Worm (Caenorhabditis elegans): ENCODE data around the gene T12A7.10.

T12A7.10 gene

ce11 chrIV:11760700-11761459 lies 6.0 kb upstream of the T12A7.10 start, which contains the start of gene T12A7.2:
TSS of gene T12A7.2 (minus strand) at chrIV:11761111.
- TF ChIP-seq med-1 (GFP tag; optimal IDR thresholded peaks at IDR 0.05; ENCODE audit: insufficient read depth) (no peak), ztf-29 (GFP tag; IDR thresholded peaks at IDR 0.05) (no peak), ref-1 (GFP tag; conservative IDR thresholded peaks at IDR 0.05) (no peak)

- no peak for TF ChIP-seq flt-1 (GFP tag; IDR thresholded peaks at IDR 0.05)
- TF ChIP-seq ref-1 (GFP tag; conservative IDR thresholded peaks at IDR 0.05) = no peak
- TF ChIP-seq ztf-29 (GFP tag; IDR thresholded peaks at IDR 0.05) = no peak
- no peak for TF ChIP-seq T22C8.4 (GFP tag; IDR thresholded peaks at IDR 0.05)
- no peak for TF ChIP-seq ztf-23 (GFP tag; IDR thresholded peaks at IDR 0.05)
- no peak for TF ChIP-seq klf-2 (GFP tag; conservative IDR thresholded peaks at IDR 0.05)
- TF ChIP-seq cog-1 (tag; optimal IDR thresholded peaks at IDR 0.05) = no peak
Measured at ce11 chrIV:11759852-11760251, 4.9 kb upstream of the T12A7.10 start.

- TF ChIP-seq flt-1 (GFP tag; IDR thresholded peaks at IDR 0.05) = no peak
- no peak for TF ChIP-seq klf-2 (GFP tag; conservative IDR thresholded peaks at IDR 0.05)
- no peak for TF ChIP-seq T22C8.4 (GFP tag; IDR thresholded peaks at IDR 0.05)
- no peak for TF ChIP-seq med-1 (GFP tag; optimal IDR thresholded peaks at IDR 0.05; ENCODE audit: insufficient read depth)
Measured at ce11 chrIV:11755907-11756306, 1.0 kb upstream of the T12A7.10 start, which contains the start of gene T12A7.9. TSS of gene T12A7.9 (minus strand) at chrIV:11756007.

ce11 chrIV:11754328-11754727 lies 575 bp downstream of the T12A7.10 start, which contains the start of gene scl-18:
TSS of gene scl-18 (minus strand) at chrIV:11754428.
- TF ChIP-seq ztf-29 (GFP tag; IDR thresholded peaks at IDR 0.05) (no peak), med-1 (GFP tag; optimal IDR thresholded peaks at IDR 0.05; ENCODE audit: insufficient read depth) (no peak), cog-1 (tag; optimal IDR thresholded peaks at IDR 0.05) (no peak)

ce11 chrIV:11748852-11749251 lies 6.1 kb downstream of the T12A7.10 start, which contains the start of gene T12A7.6:
TSS of gene T12A7.6 (plus strand) at chrIV:11749220.
- no peak for TF ChIP-seq klf-2 (GFP tag; conservative IDR thresholded peaks at IDR 0.05)
- TF ChIP-seq cog-1 (tag; optimal IDR thresholded peaks at IDR 0.05) = no peak
- TF ChIP-seq T22C8.4 (GFP tag; IDR thresholded peaks at IDR 0.05) = no peak
- no peak for TF ChIP-seq ztf-29 (GFP tag; IDR thresholded peaks at IDR 0.05)
- no peak for TF ChIP-seq ref-1 (GFP tag; conservative IDR thresholded peaks at IDR 0.05)
- TF ChIP-seq tab-1 (GFP tag; IDR thresholded peaks at IDR 0.05) = no peak
- no peak for TF ChIP-seq med-1 (GFP tag; optimal IDR thresholded peaks at IDR 0.05; ENCODE audit: insufficient read depth)
- TF ChIP-seq flt-1 (GFP tag; IDR thresholded peaks at IDR 0.05) = no peak
- no peak for TF ChIP-seq ztf-23 (GFP tag; IDR thresholded peaks at IDR 0.05)

ce11 chrIV:11745340-11745739 lies 9.6 kb downstream of the T12A7.10 start, which contains the start of gene gem-4:
TSS of gene gem-4 (plus strand) at chrIV:11745640.
- TF ChIP-seq ref-1 (GFP tag; conservative IDR thresholded peaks at IDR 0.05) = no peak
- no peak for TF ChIP-seq ztf-29 (GFP tag; IDR thresholded peaks at IDR 0.05)
- TF ChIP-seq cog-1 (tag; optimal IDR thresholded peaks at IDR 0.05) = no peak
- TF ChIP-seq tab-1 (GFP tag; IDR thresholded peaks at IDR 0.05) = no peak
- no peak for TF ChIP-seq med-1 (GFP tag; optimal IDR thresholded peaks at IDR 0.05; ENCODE audit: insufficient read depth)
- TF ChIP-seq ztf-23 (GFP tag; IDR thresholded peaks at IDR 0.05) = no peak
- no peak for TF ChIP-seq T22C8.4 (GFP tag; IDR thresholded peaks at IDR 0.05)
- TF ChIP-seq klf-2 (GFP tag; conservative IDR thresholded peaks at IDR 0.05) = no peak
- TF ChIP-seq flt-1 (GFP tag; IDR thresholded peaks at IDR 0.05) = no peak

ce11 chrIV:11744287-11744686 lies 10.6 kb downstream of the T12A7.10 start:
- no peak for TF ChIP-seq T22C8.4 (GFP tag; IDR thresholded peaks at IDR 0.05)
- TF ChIP-seq ref-1 (GFP tag; conservative IDR thresholded peaks at IDR 0.05) = no peak
- no peak for TF ChIP-seq cog-1 (tag; optimal IDR thresholded peaks at IDR 0.05)
- TF ChIP-seq med-1 (GFP tag; optimal IDR thresholded peaks at IDR 0.05; ENCODE audit: insufficient read depth) = no peak
- no peak for TF ChIP-seq tab-1 (GFP tag; IDR thresholded peaks at IDR 0.05)
- TF ChIP-seq flt-1 (GFP tag; IDR thresholded peaks at IDR 0.05) = no peak
- no peak for TF ChIP-seq ztf-23 (GFP tag; IDR thresholded peaks at IDR 0.05)
- TF ChIP-seq klf-2 (GFP tag; conservative IDR thresholded peaks at IDR 0.05) = no peak
- TF ChIP-seq ztf-29 (GFP tag; IDR thresholded peaks at IDR 0.05) = no peak

ce11 chrIV:11743813-11744212 lies 11.1 kb downstream of the T12A7.10 start:
- TF ChIP-seq cog-1 (tag; optimal IDR thresholded peaks at IDR 0.05) = no peak
- no peak for TF ChIP-seq klf-2 (GFP tag; conservative IDR thresholded peaks at IDR 0.05)
- TF ChIP-seq ztf-29 (GFP tag; IDR thresholded peaks at IDR 0.05) = no peak
- TF ChIP-seq ztf-23 (GFP tag; IDR thresholded peaks at IDR 0.05) = no peak
- TF ChIP-seq T22C8.4 (GFP tag; IDR thresholded peaks at IDR 0.05) = no peak
- TF ChIP-seq med-1 (GFP tag; optimal IDR thresholded peaks at IDR 0.05; ENCODE audit: insufficient read depth) = no peak
- no peak for TF ChIP-seq flt-1 (GFP tag; IDR thresholded peaks at IDR 0.05)
- no peak for TF ChIP-seq tab-1 (GFP tag; IDR thresholded peaks at IDR 0.05)
- TF ChIP-seq ref-1 (GFP tag; conservative IDR thresholded peaks at IDR 0.05) = no peak

- TF ChIP-seq flt-1 (GFP tag; IDR thresholded peaks at IDR 0.05) (no peak), ztf-29 (GFP tag; IDR thresholded peaks at IDR 0.05) (no peak), ztf-23 (GFP tag; IDR thresholded peaks at IDR 0.05) (no peak), med-1 (GFP tag; optimal IDR thresholded peaks at IDR 0.05; ENCODE audit: insufficient read depth) (no peak), cog-1 (tag; optimal IDR thresholded peaks at IDR 0.05) (no peak), klf-2 (GFP tag; conservative IDR thresholded peaks at IDR 0.05) (no peak), T22C8.4 (GFP tag; IDR thresholded peaks at IDR 0.05) (no peak), ref-1 (GFP tag; conservative IDR thresholded peaks at IDR 0.05) (no peak), tab-1 (GFP tag; IDR thresholded peaks at IDR 0.05) (no peak)
Measured at ce11 chrIV:11742406-11742805, 12.5 kb downstream of the T12A7.10 start, which contains the start of gene K01A6.5. TSS of gene K01A6.5 (plus strand) at chrIV:11742706.

ce11 chrIV:11740204-11740603 lies 14.7 kb downstream of the T12A7.10 start, which contains the start of gene K01A6.4:
TSS of gene K01A6.4 (minus strand) at chrIV:11740304.
- TF ChIP-seq flt-1 (GFP tag; IDR thresholded peaks at IDR 0.05) = no peak
- TF ChIP-seq ztf-23 (GFP tag; IDR thresholded peaks at IDR 0.05) = no peak
- no peak for TF ChIP-seq med-1 (GFP tag; optimal IDR thresholded peaks at IDR 0.05; ENCODE audit: insufficient read depth)
- no peak for TF ChIP-seq klf-2 (GFP tag; conservative IDR thresholded peaks at IDR 0.05)
- TF ChIP-seq ztf-29 (GFP tag; IDR thresholded peaks at IDR 0.05) = no peak
- TF ChIP-seq ref-1 (GFP tag; conservative IDR thresholded peaks at IDR 0.05) = no peak
- no peak for TF ChIP-seq T22C8.4 (GFP tag; IDR thresholded peaks at IDR 0.05)
- TF ChIP-seq tab-1 (GFP tag; IDR thresholded peaks at IDR 0.05) = no peak
- no peak for TF ChIP-seq cog-1 (tag; optimal IDR thresholded peaks at IDR 0.05)

Data from whole organism, midembryonic.